Fruit fly (Drosophila melanogaster): ENCODE measurements around the gene COX5A.

DNA sequence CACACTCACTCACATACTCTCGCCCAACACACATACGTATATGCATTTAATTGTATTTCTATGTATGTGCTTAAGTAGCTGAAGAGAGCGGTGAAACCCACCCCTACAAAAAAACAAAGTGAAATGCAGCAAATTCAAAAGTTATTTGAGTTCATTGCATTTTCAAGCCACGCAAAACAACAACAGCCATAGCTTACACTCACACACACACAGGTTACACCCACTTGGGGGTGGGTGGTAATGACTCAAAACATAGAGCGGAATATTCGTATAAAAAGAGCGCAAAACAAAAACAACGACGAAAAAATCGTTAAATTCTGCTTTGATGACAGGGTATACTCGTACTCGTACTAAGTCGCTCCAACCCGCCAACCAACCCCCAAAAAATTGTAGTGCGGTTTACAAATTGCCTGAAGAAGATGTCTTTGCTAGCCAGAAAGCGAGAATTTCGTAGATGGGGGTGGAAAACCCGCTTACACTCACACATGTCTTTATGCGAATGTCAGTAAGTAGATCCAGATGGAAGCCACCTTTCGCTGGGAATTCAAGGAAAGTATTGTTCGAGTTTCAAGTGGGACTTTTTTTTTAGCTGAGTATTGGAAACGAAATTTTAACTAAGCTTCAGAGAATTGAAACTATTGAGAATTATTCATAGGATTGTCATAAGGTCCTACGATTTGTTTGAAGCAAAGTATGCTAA is 42.9 kb upstream of the COX5A start:
- TF ChIP-seq lola (GFP tag; optimal IDR thresholded peaks at IDR 0.05) (no peak), Myc (optimal IDR thresholded peaks at IDR 0.05) (no peak), HLH106 (tag; optimal IDR thresholded peaks at IDR 0.05) (no peak), Abd-B (GFP tag; optimal IDR thresholded peaks at IDR 0.05) (no peak), dmrt93B (GFP tag; optimal IDR thresholded peaks at IDR 0.05) (no peak), sage (GFP tag; optimal IDR thresholded peaks at IDR 0.05) (no peak)
